Fruit fly (Drosophila melanogaster): ENCODE results near the gene sd.

DNA sequence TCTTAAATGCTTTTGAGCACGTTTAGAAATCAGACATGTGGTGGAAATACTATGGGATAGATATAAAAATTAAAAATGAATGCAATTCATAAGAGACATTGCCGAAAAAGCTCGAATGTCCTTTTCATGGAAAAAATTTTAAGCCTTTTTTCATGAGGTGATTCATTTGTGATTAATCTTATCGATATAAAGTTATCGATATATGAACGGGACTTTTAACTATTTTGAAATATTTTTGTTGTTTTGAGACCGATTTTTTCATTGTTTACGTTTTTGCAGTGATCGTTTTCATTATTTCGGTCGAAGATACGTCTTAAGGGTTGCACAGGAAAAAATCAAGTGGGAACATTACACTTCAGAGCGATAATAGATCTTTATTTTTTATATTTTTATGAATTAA is 55.2 kb downstream of the sd start, which contains the start of gene AlkB:
- TF ChIP-seq usp (GFP tag; optimal IDR thresholded peaks at IDR 0.05) (no peak), psq (optimal IDR thresholded peaks at IDR 0.05) (no peak), pan (optimal IDR thresholded peaks at IDR 0.05) (no peak)

All from whole organism.